Fruit fly (Drosophila melanogaster): Measurements from ENCODE around the gene Pomp.
A peak's percentile ranks its signal among the peaks of the same experiment; 100 is the strongest.

Pomp gene

dm6 chr2L:20821249-20822024 is 34.0 kb downstream of the Pomp start (continued):
- peak; percentile 40; the same call in 1 of the 2 replicates for TF ChIP-seq Bgb (GFP tag; IDR thresholded peaks at IDR 0.05; ENCODE audit: partially characterized antibody)
- TF ChIP-seq crol (GFP tag; IDR thresholded peaks at IDR 0.05) = peak; percentile 49; the same call in 1 of the 2 replicates
- TF ChIP-seq CG30403 (GFP tag; optimal IDR thresholded peaks at IDR 0.05) = no peak
- TF ChIP-seq Blimp-1 (GFP tag; optimal IDR thresholded peaks at IDR 0.05) = peak; percentile 63
- 0 out of 3 replicates have a peak, but pooled peaks have one; percentile 47 for TF ChIP-seq ase (GFP tag; IDR thresholded peaks at IDR 0.05)
- TF ChIP-seq Dbx (GFP tag; IDR thresholded peaks at IDR 0.05) = 0 out of 3 replicates have a peak, but pooled peaks have one; percentile 24
- peak; percentile 94 for TF ChIP-seq CG12769 (tag; optimal IDR thresholded peaks at IDR 0.05)
- peak; percentile 30; the same call in 1 of the 2 replicates for TF ChIP-seq CG3847 (GFP tag; IDR thresholded peaks at IDR 0.05)
- no peak for TF ChIP-seq nmo (GFP tag; optimal IDR thresholded peaks at IDR 0.05)
- TF ChIP-seq E2f2 (GFP tag; IDR thresholded peaks at IDR 0.05) = peak; percentile 22; the same call in 1 of the 2 replicates
- TF ChIP-seq CG31224 (GFP tag; IDR thresholded peaks at IDR 0.05) = peak; percentile 100
- no peak for TF ChIP-seq Sry-β (GFP tag; optimal IDR thresholded peaks at IDR 0.05)
- TF ChIP-seq sqz (GFP tag; optimal IDR thresholded peaks at IDR 0.05) = peak; percentile 58
- peak; percentile 41; the same call in 1 of the 2 replicates for TF ChIP-seq onecut (GFP tag; IDR thresholded peaks at IDR 0.05)
- peak; percentile 37 for TF ChIP-seq hbn (GFP tag; IDR thresholded peaks at IDR 0.05; ENCODE audit: partially characterized antibody)
- TF ChIP-seq Lpt (GFP tag; optimal IDR thresholded peaks at IDR 0.05) = no peak
- no peak for TF ChIP-seq ranshi (GFP tag; IDR thresholded peaks at IDR 0.05)
- peak; percentile 40; the same call in 1 of the 3 replicates for TF ChIP-seq CG34422 (GFP tag; IDR thresholded peaks at IDR 0.05)
- TF ChIP-seq CG17385 (GFP tag; optimal IDR thresholded peaks at IDR 0.05) = peak; percentile 17
- peak; percentile 82; the same call in 3 of the 4 replicates for TF ChIP-seq chinmo (GFP tag; IDR thresholded peaks at IDR 0.05; ENCODE audit: partially characterized antibody)
- 0 out of 3 replicates have a peak, but pooled peaks have one; percentile 36 for TF ChIP-seq vnd (GFP tag; IDR thresholded peaks at IDR 0.05; ENCODE audit: partially characterized antibody)
- TF ChIP-seq CG17328 (GFP tag; IDR thresholded peaks at IDR 0.05) = peak; percentile 33; the same call in 1 of the 2 replicates
- no peak for TF ChIP-seq CG8290 (GFP tag; optimal IDR thresholded peaks at IDR 0.05)
- peak in 1 of 2 experiments; percentile 19 for TF ChIP-seq CG8290 (tag; optimal IDR thresholded peaks at IDR 0.05)
- TF ChIP-seq phol (tag; optimal IDR thresholded peaks at IDR 0.05) = peak; percentile 5
- peak; percentile 66; the same call in 2 of the 3 replicates for TF ChIP-seq ci (GFP tag; IDR thresholded peaks at IDR 0.05)
- TF ChIP-seq prd (optimal IDR thresholded peaks at IDR 0.05) = no peak
- peak; percentile 21; the same call in 1 of the 3 replicates for TF ChIP-seq prd (GFP tag; IDR thresholded peaks at IDR 0.05)
- peak; percentile 7; the same call in 1 of the 3 replicates for TF ChIP-seq row (GFP tag; IDR thresholded peaks at IDR 0.05)
- peak; percentile 14 for TF ChIP-seq CG18262 (tag; optimal IDR thresholded peaks at IDR 0.05)
- TF ChIP-seq CG2678 (tag; optimal IDR thresholded peaks at IDR 0.05) = peak; percentile 25
- TF ChIP-seq unc-4 (GFP tag; IDR thresholded peaks at IDR 0.05; ENCODE audit: partially characterized antibody) = peak; percentile 60
- TF ChIP-seq CG9609 (GFP tag; optimal IDR thresholded peaks at IDR 0.05) = no peak
- TF ChIP-seq Fer3 (tag; optimal IDR thresholded peaks at IDR 0.05) = peak; percentile 8
- no peak for TF ChIP-seq lmd (GFP tag; IDR thresholded peaks at IDR 0.05)
- peak; percentile 23 for TF ChIP-seq Lhr (GFP tag; optimal IDR thresholded peaks at IDR 0.05)
- no peak for TF ChIP-seq Mrtf (GFP tag; IDR thresholded peaks at IDR 0.05)
- TF ChIP-seq CG32532 (GFP tag; IDR thresholded peaks at IDR 0.05) = peak; percentile 56
- peak; percentile 36 for TF ChIP-seq CG10431 (GFP tag; optimal IDR thresholded peaks at IDR 0.05)
- TF ChIP-seq Stat92E (GFP tag; optimal IDR thresholded peaks at IDR 0.05) = peak in 1 of 3 experiments; percentile 32
- peak; percentile 32 for TF ChIP-seq CG10979 (tag; optimal IDR thresholded peaks at IDR 0.05)
- peak; percentile 56 for TF ChIP-seq Fer1 (GFP tag; optimal IDR thresholded peaks at IDR 0.05)
- peak; percentile 47 for TF ChIP-seq klu (GFP tag; IDR thresholded peaks at IDR 0.05)
- peak; percentile 22; the same call in 1 of the 3 replicates for TF ChIP-seq gce (GFP tag; IDR thresholded peaks at IDR 0.05)
- peak; percentile 27; the same call in 1 of the 2 replicates for TF ChIP-seq CG31441 (GFP tag; IDR thresholded peaks at IDR 0.05)
- TF ChIP-seq cato (GFP tag; optimal IDR thresholded peaks at IDR 0.05; ENCODE audit: borderline replicate concordance) = no peak
- peak; percentile 67; the same call in 2 of the 3 replicates for TF ChIP-seq CG11695 (GFP tag; IDR thresholded peaks at IDR 0.05)
- no peak for TF ChIP-seq mam (GFP tag; optimal IDR thresholded peaks at IDR 0.05)
